Fruit fly (Drosophila melanogaster) whole organism, embryonic: Measurements from ENCODE around the gene CG15803.

ENCODE experiments used
- Awh ChIP-seq: fragments of 200-800 bp; sonication (Bioruptor generic); IDR thresholded peaks from 2 replicates; pipeline ENCODE4, ENCODE4 v1.3.6; 2022; ENCODE audit warnings: missing biosample characterization, missing genetic modification characterization
- Bteb2 ChIP-seq: fragments of 200-800 bp; sonication (Bioruptor generic); optimal IDR thresholded peaks from 2 replicates; lab custom pipeline; 2016; ENCODE audit warnings: missing biosample characterization, missing genetic modification characterization
- CG10147 ChIP-seq: fragments of 200-800 bp; sonication (Bioruptor generic); optimal IDR thresholded peaks from 2 replicates; lab custom pipeline; 2019; ENCODE audit warnings: missing biosample characterization, mild to moderate bottlenecking, missing genetic modification characterization, moderate library complexity
- CG12942 ChIP-seq: fragments of 200-800 bp; sonication (Bioruptor generic); optimal IDR thresholded peaks from 3 replicates; lab custom pipeline; 2016; ENCODE audit warnings: missing biosample characterization, missing genetic modification characterization
- CG15073 ChIP-seq: fragments of 200-800 bp; sonication (Bioruptor generic); optimal IDR thresholded peaks from 2 replicates; lab custom pipeline; 2016; ENCODE audit warnings: missing biosample characterization, missing genetic modification characterization
- CG15269 ChIP-seq: fragments of 200-800 bp; sonication (Bioruptor generic); optimal IDR thresholded peaks from 2 replicates; lab custom pipeline; 2018; ENCODE audit warnings: missing biosample characterization, mild to moderate bottlenecking, missing genetic modification characterization, moderate library complexity
- CG1602 ChIP-seq: fragments of 200-800 bp; sonication (Bioruptor generic); optimal IDR thresholded peaks from 3 replicates; lab custom pipeline; 2016; ENCODE audit warnings: missing biosample characterization, missing genetic modification characterization
- CG17568 ChIP-seq: fragments of 200-800 bp; sonication (Bioruptor generic); optimal IDR thresholded peaks from 2 replicates; lab custom pipeline; 2018; ENCODE audit warnings: missing biosample characterization, mild to moderate bottlenecking, missing genetic modification characterization, moderate library complexity
- CG18262 ChIP-seq: fragments of 200-800 bp; optimal IDR thresholded peaks from 3 replicates; lab custom pipeline; 2019; ENCODE audit warnings: missing biosample characterization, mild to moderate bottlenecking, missing genetic modification characterization, moderate library complexity
- CG33213 ChIP-seq: fragments of 200-800 bp; sonication (Bioruptor generic); optimal IDR thresholded peaks from 3 replicates; lab custom pipeline; 2016; ENCODE audit warnings: missing biosample characterization, missing genetic modification characterization
- CG4820 ChIP-seq: fragments of 200-800 bp; sonication (Bioruptor generic); optimal IDR thresholded peaks from 3 replicates; lab custom pipeline; 2016; ENCODE audit warnings: missing biosample characterization, missing genetic modification characterization
- CG6683 ChIP-seq: fragments of 200-800 bp; sonication (Bioruptor generic); optimal IDR thresholded peaks from 2 replicates; lab custom pipeline; 2017; ENCODE audit warnings: missing biosample characterization, mild to moderate bottlenecking, missing genetic modification characterization, missing genetic modification reagents
- CG7786 ChIP-seq: fragments of 200-800 bp; sonication (Bioruptor generic); optimal IDR thresholded peaks from 2 replicates; lab custom pipeline; 2016; ENCODE audit warnings: missing biosample characterization, missing genetic modification characterization
- CG7839 ChIP-seq: fragments of 200-800 bp; sonication (Bioruptor generic); optimal IDR thresholded peaks from 3 replicates; lab custom pipeline; 2018; ENCODE audit warnings: missing biosample characterization, mild to moderate bottlenecking, missing genetic modification characterization, moderate library complexity
- CG8089 ChIP-seq: fragments of 200-800 bp; sonication (Bioruptor generic); optimal IDR thresholded peaks from 3 replicates; lab custom pipeline; 2016; ENCODE audit warnings: missing biosample characterization, missing genetic modification characterization
- CG8765 ChIP-seq: fragments of 200-800 bp; sonication (Bioruptor generic); IDR thresholded peaks from 2 replicates; pipeline ENCODE4 v1.3.6; 2022; ENCODE audit warnings: missing biosample characterization, missing genetic modification characterization
- CG9437 ChIP-seq: fragments of 200-800 bp; sonication (Bioruptor generic); optimal IDR thresholded peaks from 2 replicates; lab custom pipeline; 2018; ENCODE audit warnings: missing biosample characterization, mild to moderate bottlenecking, missing genetic modification characterization
- CHES-1-like ChIP-seq: fragments of 200-800 bp; sonication (Bioruptor generic); optimal IDR thresholded peaks from 2 replicates; lab custom pipeline; 2016; ENCODE audit warnings: missing biosample characterization, missing genetic modification characterization
- Dp ChIP-seq: fragments of 200-800 bp; sonication (Bioruptor generic); optimal IDR thresholded peaks from 2 replicates; lab custom pipeline; 2018; ENCODE audit warnings: missing biosample characterization, mild to moderate bottlenecking, missing genetic modification characterization, moderate library complexity
- Dref ChIP-seq: fragments of 200-800 bp; sonication (Bioruptor generic); IDR thresholded peaks from 2 replicates; pipeline ENCODE4 v1.3.6; 2022; ENCODE audit warnings: missing biosample characterization, missing genetic modification characterization
- E2f2 ChIP-seq: fragments of 200-800 bp; sonication (Bioruptor generic); IDR thresholded peaks from 2 replicates; pipeline ENCODE4 v1.3.6; 2022; ENCODE audit warnings: missing biosample characterization, missing genetic modification characterization
- Ets65A ChIP-seq: fragments of 200-800 bp; sonication (Bioruptor generic); peaks from one replicate; lab custom pipeline; 2016; ENCODE audit warnings: missing biosample characterization, missing genetic modification characterization
- Hey ChIP-seq: fragments of 200-800 bp; sonication (Bioruptor generic); optimal IDR thresholded peaks from 3 replicates; lab custom pipeline; 2018; ENCODE audit warnings: missing biosample characterization, mild to moderate bottlenecking, missing genetic modification characterization
- Lim3 ChIP-seq: fragments of 200-800 bp; sonication (Bioruptor generic); IDR thresholded peaks from 2 replicates; pipeline ENCODE4 v1.3.6; 2022; ENCODE audit warnings: missing biosample characterization, missing genetic modification characterization
- Mes4 ChIP-seq: fragments of 200-800 bp; sonication (Bioruptor generic); optimal IDR thresholded peaks from 2 replicates; lab custom pipeline; 2016; ENCODE audit warnings: missing biosample characterization, missing genetic modification characterization
- Mrtf ChIP-seq: fragments of 200-800 bp; sonication (Bioruptor generic); IDR thresholded peaks from 3 replicates; pipeline ENCODE4 v1.3.6; 2022; ENCODE audit warnings: missing biosample characterization, missing genetic modification characterization
- ac ChIP-seq: fragments of 200-800 bp; sonication (Bioruptor generic); optimal IDR thresholded peaks from 3 replicates; lab custom pipeline; 2017; ENCODE audit warnings: missing biosample characterization, mild to moderate bottlenecking, missing genetic modification characterization
- az2 ChIP-seq: fragments of 200-800 bp; sonication (Bioruptor generic); optimal IDR thresholded peaks from 3 replicates; lab custom pipeline; 2016; ENCODE audit warnings: missing biosample characterization, missing genetic modification characterization
- btn ChIP-seq: fragments of 200-800 bp; sonication (Bioruptor generic); optimal IDR thresholded peaks from 2 replicates; lab custom pipeline; 2016; ENCODE audit warnings: missing biosample characterization, missing genetic modification characterization
- cato ChIP-seq: fragments of 200-800 bp; sonication (Bioruptor generic); optimal IDR thresholded peaks from 2 replicates; lab custom pipeline; 2016; ENCODE audit warnings: missing biosample characterization, missing genetic modification characterization, borderline replicate concordance
- cg ChIP-seq: fragments of 200-800 bp; sonication (Bioruptor generic); optimal IDR thresholded peaks from 3 replicates; lab custom pipeline; 2019; ENCODE audit warnings: missing biosample characterization, mild to moderate bottlenecking, missing genetic modification characterization, moderate library complexity
- dmrt11E ChIP-seq: fragments of 200-800 bp; sonication (Bioruptor generic); optimal IDR thresholded peaks from 3 replicates; lab custom pipeline; 2018; ENCODE audit warnings: missing biosample characterization, mild to moderate bottlenecking, missing genetic modification characterization, moderate library complexity
- eve ChIP-seq, 2 experiments: fragments of >200 bp; optimal IDR thresholded peaks; 2 replicates each; lab custom pipeline; 2017; ENCODE audit warnings: missing biosample characterization in 2 of 2, missing genetic modification characterization in 2 of 2
- exex ChIP-seq: fragments of 200-800 bp; sonication (Bioruptor generic); optimal IDR thresholded peaks from 4 replicates; lab custom pipeline; 2018; ENCODE audit warnings: missing biosample characterization, mild to moderate bottlenecking, missing genetic modification characterization, moderate library complexity
- gce ChIP-seq: fragments of 200-800 bp; sonication (Bioruptor generic); IDR thresholded peaks from 3 replicates; pipeline ENCODE4 v1.3.6; 2022; ENCODE audit warnings: missing biosample characterization, missing genetic modification characterization
- gfzf ChIP-seq: fragments of 200-800 bp; sonication (Bioruptor generic); optimal IDR thresholded peaks from 2 replicates; lab custom pipeline; 2016; ENCODE audit warnings: missing biosample characterization, mild to moderate bottlenecking, missing genetic modification characterization, moderate library complexity
- h ChIP-seq: fragments of >200 bp; optimal IDR thresholded peaks from 2 replicates; lab custom pipeline; 2017
- hth ChIP-seq: fragments of >200 bp; optimal IDR thresholded peaks from 2 replicates; lab custom pipeline; 2017; ENCODE audit warnings: inconsistent platforms
- nerfin-2 ChIP-seq: fragments of 200-800 bp; sonication (Bioruptor generic); IDR thresholded peaks from 2 replicates; pipeline ENCODE4 v1.3.6; 2022; ENCODE audit warnings: missing biosample characterization, missing genetic modification characterization; ENCODE audit not compliant: partially characterized antibody
- odd ChIP-seq: fragments of 200-800 bp; sonication (Bioruptor generic); optimal IDR thresholded peaks from 2 replicates; lab custom pipeline; 2017; ENCODE audit warnings: missing biosample characterization, mild to moderate bottlenecking, missing genetic modification characterization
- otp ChIP-seq: fragments of 200-800 bp; sonication (Bioruptor generic); IDR thresholded peaks from 3 replicates; pipeline ENCODE4, ENCODE4 v1.3.6; 2022; ENCODE audit warnings: missing biosample characterization, missing genetic modification characterization
- pan ChIP-seq, 4 experiments: fragments of >200 bp in 3 of 4; fragments of 200-800 bp in 1 of 4; sonication (Bioruptor generic) in 1 of 4; optimal IDR thresholded peaks in 3 of 4; IDR thresholded peaks in 1 of 4; 2 replicates each; pipeline versions ENCODE4 v1.3.6 to Lab custom; 2017 to 2022; ENCODE audit warnings: missing biosample characterization in 2 of 4, missing genetic modification characterization in 2 of 4, mixed read lengths in 1 of 4
- pfk ChIP-seq: fragments of 200-800 bp; sonication (Bioruptor generic); optimal IDR thresholded peaks from 2 replicates; lab custom pipeline; 2018; ENCODE audit warnings: missing biosample characterization, mild to moderate bottlenecking, missing genetic modification characterization, moderate library complexity
- pita ChIP-seq: fragments of 200-800 bp; sonication (Bioruptor generic); optimal IDR thresholded peaks from 2 replicates; lab custom pipeline; 2017; ENCODE audit warnings: missing biosample characterization, mild to moderate bottlenecking, missing genetic modification characterization
- rib ChIP-seq: fragments of 200-800 bp; sonication (Bioruptor generic); IDR thresholded peaks from 2 replicates; pipeline ENCODE4 v1.3.6; 2022; ENCODE audit warnings: missing biosample characterization, missing genetic modification characterization
- scrt ChIP-seq: fragments of 200-800 bp; sonication (Bioruptor generic); optimal IDR thresholded peaks from 2 replicates; lab custom pipeline; 2018; ENCODE audit warnings: missing biosample characterization, mild to moderate bottlenecking, missing genetic modification characterization, moderate library complexity
- seq ChIP-seq: fragments of 200-800 bp; sonication (Bioruptor generic); IDR thresholded peaks from 2 replicates; pipeline ENCODE4 v1.3.6; 2022; ENCODE audit warnings: missing biosample characterization, missing genetic modification characterization
- slou ChIP-seq: fragments of 200-800 bp; sonication (Bioruptor generic); optimal IDR thresholded peaks from 3 replicates; lab custom pipeline; 2016; ENCODE audit warnings: missing biosample characterization, missing genetic modification characterization
- ssp ChIP-seq: fragments of 200-800 bp; sonication (Bioruptor generic); IDR thresholded peaks from 2 replicates; pipeline ENCODE4 v1.3.6; 2022; ENCODE audit warnings: missing biosample characterization, missing genetic modification characterization

CG15803 gene

DNA sequence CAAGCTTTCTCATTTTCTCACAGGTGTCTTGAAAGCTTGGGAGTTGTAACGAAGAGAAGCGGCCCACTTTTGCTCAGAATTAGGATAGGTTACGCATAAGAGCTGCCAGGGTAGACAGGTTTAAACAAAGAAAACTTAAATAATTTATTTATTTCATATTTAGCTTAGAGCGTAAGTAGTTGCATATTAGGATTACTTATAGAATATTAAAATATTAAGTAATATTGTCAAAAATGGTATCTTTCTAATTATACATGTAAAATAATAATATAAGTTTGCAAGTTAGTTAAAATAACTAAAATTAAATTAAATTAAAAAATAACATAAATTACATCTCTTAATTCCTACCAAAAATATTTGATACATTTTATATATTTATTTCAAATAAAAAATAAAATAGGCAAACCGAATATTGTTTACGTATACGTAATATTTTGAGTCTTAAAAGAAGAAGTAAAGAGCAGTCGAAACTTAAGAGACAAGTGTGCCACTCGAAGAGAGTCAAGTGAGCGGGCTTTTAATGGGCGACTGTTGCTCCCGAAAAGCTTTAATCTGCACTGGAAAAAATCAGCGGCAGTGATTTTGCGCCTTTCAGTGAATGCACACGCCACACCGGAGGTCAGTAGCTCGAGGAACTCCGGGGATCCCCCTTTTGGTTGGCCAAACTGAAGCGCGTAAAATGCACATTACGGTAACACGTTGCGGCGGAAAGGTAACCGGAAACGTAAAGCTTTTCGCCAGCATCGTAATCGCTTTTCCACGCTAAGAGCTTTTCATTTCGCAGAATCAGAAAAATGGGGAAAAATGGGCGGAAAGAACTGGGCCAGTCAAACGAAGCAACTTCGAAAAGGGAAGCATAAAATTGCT, 45.5 kb downstream of the CG15803 start (continued):
- TF ChIP-seq CG18262 (tag; lab: Kevin White, UChicago) (peak; percentile 24), CG15269 (tag; lab: Kevin White, UChicago) (peak; percentile 7), CG6683 (GFP tag; lab: Kevin White, UChicago) (no peak), Mes4 (GFP tag; lab: Kevin White, UChicago) (no peak), CG33213 (no peak), Awh (GFP tag; lab: Robert Waterston, UW) (no peak), gfzf (no peak), az2 (GFP tag; lab: Kevin White, UChicago) (no peak), Mrtf (GFP tag; lab: Robert Waterston, UW) (0 out of 3 replicates have a peak, but pooled peaks have one; percentile 34), CG17568 (GFP tag; lab: Kevin White, UChicago) (no peak), CG9437 (GFP tag; lab: Kevin White, UChicago) (peak; percentile 74), CG12942 (GFP tag; lab: Kevin White, UChicago) (no peak), seq (GFP tag; lab: Robert Waterston, UW) (peak; percentile 22; the same call in 1 of the 2 replicates), CG7839 (tag; lab: Kevin White, UChicago) (peak; percentile 36), eve (GFP tag; optimal IDR thresholded peaks at IDR 0.05; lab: Kevin White, UChicago) (no peak), dmrt11E (tag; lab: Kevin White, UChicago) (no peak), otp (GFP tag; lab: Robert Waterston, UW) (no peak), gce (GFP tag; lab: Robert Waterston, UW) (0 out of 3 replicates have a peak, but pooled peaks have one; percentile 26), Hey (tag; lab: Kevin White, UChicago) (no peak), Bteb2 (GFP tag; lab: Kevin White, UChicago) (no peak), rib (GFP tag; lab: Robert Waterston, UW) (no peak), h (lab: Kevin White, UChicago) (no peak), hth (lab: Kevin White, UChicago) (no peak), Ets65A (peak; percentile 88), Dp (no peak), pan (optimal IDR thresholded peaks at IDR 0.05; lab: Kevin White, UChicago) (no peak), pan (GFP tag; optimal IDR thresholded peaks at IDR 0.05 in 1 of 2, IDR thresholded peaks at IDR 0.05 in 1 of 2) (peak in 1 of 2 experiments; percentile 47), pfk (no peak), exex (tag; lab: Kevin White, UChicago) (no peak), CG10147 (GFP tag; lab: Kevin White, UChicago) (no peak), pita (GFP tag; lab: Kevin White, UChicago) (no peak), ac (no peak), scrt (GFP tag; lab: Kevin White, UChicago) (peak; percentile 93), CG15073 (no peak), Dref (GFP tag; lab: Robert Waterston, UW) (no peak), CHES-1-like (GFP tag; lab: Kevin White, UChicago) (peak; percentile 0), Lim3 (GFP tag; lab: Robert Waterston, UW) (no peak), CG8765 (GFP tag; lab: Robert Waterston, UW) (no peak), CG1602 (GFP tag; lab: Kevin White, UChicago) (no peak), slou (GFP tag; lab: Kevin White, UChicago) (no peak), nerfin-2 (GFP tag; lab: Robert Waterston, UW) (no peak), cg (GFP tag; lab: Kevin White, UChicago) (no peak), cato (GFP tag; lab: Kevin White, UChicago) (no peak), btn (GFP tag; lab: Kevin White, UChicago) (no peak), odd (GFP tag; lab: Kevin White, UChicago) (no peak), ssp (GFP tag; lab: Robert Waterston, UW) (no peak), CG7786 (GFP tag; lab: Kevin White, UChicago) (no peak), CG8089 (GFP tag; lab: Kevin White, UChicago) (no peak), CG4820 (no peak), E2f2 (GFP tag; lab: Robert Waterston, UW) (no peak; the same call in 1 of the 2 replicates)
